Worm (Caenorhabditis elegans): ENCODE measurements around the gene fat-2.

The fat-2 gene

DNA sequence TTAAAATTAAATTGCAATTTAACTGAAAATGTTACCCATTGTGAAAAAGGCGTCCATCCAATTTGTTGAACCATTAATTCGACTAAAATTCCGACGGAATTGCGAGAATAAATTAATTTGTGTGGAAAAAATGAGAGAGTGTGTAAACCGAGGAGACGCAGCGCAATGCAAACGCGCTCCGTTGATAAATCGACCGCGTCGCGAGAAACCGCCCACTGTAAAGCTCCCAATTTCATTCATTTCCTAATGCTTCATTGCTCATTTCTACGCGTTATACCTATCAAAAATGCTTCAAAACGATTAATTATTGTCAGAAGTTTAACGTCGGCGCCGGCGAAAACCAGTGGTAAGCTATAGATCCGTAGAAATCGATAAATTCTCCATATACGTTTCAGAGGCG, 25.9 kb upstream of the fat-2 start, which contains the start of the genes Y67H2A.2 and micu-1 (continued):
- TF ChIP-seq Y79H2A.3 (GFP tag; conservative IDR thresholded peaks at IDR 0.05) = no peak
- no peak for TF ChIP-seq F57A8.1 (GFP tag; optimal IDR thresholded peaks at IDR 0.05)
- no peak for TF ChIP-seq somi-1 (GFP tag; optimal IDR thresholded peaks at IDR 0.05)
- no peak for TF ChIP-seq ztf-3 (GFP tag; optimal IDR thresholded peaks at IDR 0.05)
- TF ChIP-seq ceh-58 (GFP tag; IDR thresholded peaks at IDR 0.05) = no peak
- no peak for TF ChIP-seq ztf-6 (GFP tag; IDR thresholded peaks at IDR 0.05)
- peak; percentile 99 for TF ChIP-seq hmg-1.2 (GFP tag; IDR thresholded peaks at IDR 0.05)
- TF ChIP-seq K12H6.12 (tag; optimal IDR thresholded peaks at IDR 0.05) = no peak
- TF ChIP-seq tlf-1 (GFP tag; optimal IDR thresholded peaks at IDR 0.05) = no peak
- TF ChIP-seq lin-26 (GFP tag; IDR thresholded peaks at IDR 0.05) = no peak
- TF ChIP-seq lin-40 (tag; optimal IDR thresholded peaks at IDR 0.05) = peak; percentile 75
- peak in 1 of 3 experiments; percentile 34 for TF ChIP-seq lin-35 (GFP tag; optimal IDR thresholded peaks at IDR 0.05)
- TF ChIP-seq snpc-1.1 (tag; optimal IDR thresholded peaks at IDR 0.05; ENCODE audit: insufficient read depth) = no peak
- TF ChIP-seq nhr-90 (tag; optimal IDR thresholded peaks at IDR 0.05) = no peak
- no peak for TF ChIP-seq die-1 (tag; optimal IDR thresholded peaks at IDR 0.05)
- TF ChIP-seq Y53G8AR.9 (GFP tag; conservative IDR thresholded peaks at IDR 0.05) = no peak
- TF ChIP-seq lir-1 (GFP tag; conservative IDR thresholded peaks at IDR 0.05) = no peak
- TF ChIP-seq attf-5 (GFP tag; optimal IDR thresholded peaks at IDR 0.05) = peak; percentile 9
- no peak for TF ChIP-seq tbx-9 (tag; optimal IDR thresholded peaks at IDR 0.05; ENCODE audit: borderline replicate concordance)
- TF ChIP-seq egrh-3 (GFP tag; IDR thresholded peaks at IDR 0.05) = no peak
- TF ChIP-seq tbp1 (GFP tag; optimal IDR thresholded peaks at IDR 0.05) = peak; percentile 36
- no peak for TF ChIP-seq C06A6.2 (GFP tag; conservative IDR thresholded peaks at IDR 0.05)
- no peak for TF ChIP-seq egl-44 (GFP tag; IDR thresholded peaks at IDR 0.05)
- no peak for TF ChIP-seq hrde-1 (tag; optimal IDR thresholded peaks at IDR 0.05; ENCODE audit: borderline replicate concordance)
- peak; percentile 11 for TF ChIP-seq snpc-3.4 (tag; optimal IDR thresholded peaks at IDR 0.05)
- no peak for TF ChIP-seq F49E8.2 (tag; optimal IDR thresholded peaks at IDR 0.05; ENCODE audit: insufficient read depth)
- TF ChIP-seq ceh-27 (GFP tag; optimal IDR thresholded peaks at IDR 0.05) = peak; percentile 16
- TF ChIP-seq ama-1 (optimal IDR thresholded peaks at IDR 0.05) = no peak
- no peak for TF ChIP-seq ama-1 (GFP tag; optimal IDR thresholded peaks at IDR 0.05)
- TF ChIP-seq mcd-1 (GFP tag; IDR thresholded peaks at IDR 0.05) = peak; percentile 99
- no peak for TF ChIP-seq fkh-3 (tag; optimal IDR thresholded peaks at IDR 0.05)
- peak; percentile 3 for TF ChIP-seq F23B12.7 (tag; optimal IDR thresholded peaks at IDR 0.05; ENCODE audit: insufficient read depth)
- TF ChIP-seq athp-1 (tag; optimal IDR thresholded peaks at IDR 0.05) = no peak
- TF ChIP-seq madf-3 (GFP tag; IDR thresholded peaks at IDR 0.05) = 0 out of 2 replicates have a peak, but pooled peaks have one; percentile 32
- TF ChIP-seq pbrm-1 (GFP tag; IDR thresholded peaks at IDR 0.05) = peak; percentile 66; the same call in 1 of the 2 replicates
- TF ChIP-seq sea-2 (GFP tag; IDR thresholded peaks at IDR 0.05) = no peak
- no peak for TF ChIP-seq cebp-1 (GFP tag; IDR thresholded peaks at IDR 0.05)
- peak; percentile 51 for TF ChIP-seq cebp-1 (tag; optimal IDR thresholded peaks at IDR 0.05)
- TF ChIP-seq nfyb-1 (GFP tag; IDR thresholded peaks at IDR 0.05) = peak; percentile 29; the same call in 1 of the 2 replicates
- no peak for TF ChIP-seq zim-3 (tag; optimal IDR thresholded peaks at IDR 0.05)
- no peak for TF ChIP-seq dpff-1 (tag; optimal IDR thresholded peaks at IDR 0.05)
- TF ChIP-seq egl-18 (GFP tag; IDR thresholded peaks at IDR 0.05) = no peak
- no peak for TF ChIP-seq xnd-1 (tag; optimal IDR thresholded peaks at IDR 0.05)
- TF ChIP-seq ztf-25 (GFP tag; IDR thresholded peaks at IDR 0.05) = no peak
- no peak for TF ChIP-seq ekl-4 (GFP tag; IDR thresholded peaks at IDR 0.05)
- no peak for TF ChIP-seq C17E4.6 (GFP tag; IDR thresholded peaks at IDR 0.05)
- TF ChIP-seq nhr-27 (tag; optimal IDR thresholded peaks at IDR 0.05) = no peak
- TF ChIP-seq nhr-120 (GFP tag; IDR thresholded peaks at IDR 0.05) = no peak
- TF ChIP-seq ceh-40 (GFP tag; IDR thresholded peaks at IDR 0.05) = no peak

All from whole organism, young adult.